Worm (Caenorhabditis elegans) whole organism, L3 larva: ENCODE data around the gene sru-27.

Experiments used
- ZK546.5 ChIP-seq: sonication (generic microtip); optimal IDR thresholded peaks from 2 replicates; lab custom pipeline; 2017; ENCODE audit warnings: missing biosample characterization, missing genetic modification characterization
- aly-2 ChIP-seq: fragments of 150-350 bp; optimal IDR thresholded peaks from 2 replicates; lab custom pipeline; 2014; ENCODE audit warnings: missing biosample characterization, missing genetic modification characterization
- ama-1 ChIP-seq: fragments of 150-350 bp; optimal IDR thresholded peaks from 2 replicates; lab custom pipeline; 2018
- ceh-16 ChIP-seq: sonication (generic microtip); optimal IDR thresholded peaks from 2 replicates; lab custom pipeline; 2017; ENCODE audit warnings: missing biosample characterization, missing genetic modification characterization
- ceh-28 ChIP-seq: fragments of 150-350 bp; optimal IDR thresholded peaks from 2 replicates; lab custom pipeline; 2014; ENCODE audit warnings: missing biosample characterization, missing genetic modification reagents, missing genetic modification characterization
- ceh-82 ChIP-seq: fragments of 150-350 bp; optimal IDR thresholded peaks from 2 replicates; lab custom pipeline; 2014; ENCODE audit warnings: missing biosample characterization, missing genetic modification characterization
- ceh-9 ChIP-seq: sonication (generic microtip); optimal IDR thresholded peaks from 2 replicates; lab custom pipeline; 2018; ENCODE audit warnings: missing biosample characterization, missing genetic modification characterization
- egl-27 ChIP-seq: sonication (generic microtip); optimal IDR thresholded peaks from 4 replicates; lab custom pipeline; 2017; ENCODE audit warnings: missing biosample characterization, missing genetic modification reagents, missing genetic modification characterization
- elt-1 ChIP-seq: fragments of 150-350 bp; optimal IDR thresholded peaks from 2 replicates; lab custom pipeline; 2014; ENCODE audit warnings: missing biosample characterization, missing genetic modification characterization
- elt-2 ChIP-seq: sonication (generic microtip); optimal IDR thresholded peaks from 2 replicates; lab custom pipeline; 2016; ENCODE audit warnings: missing genetic modification reagents, mild to moderate bottlenecking, missing genetic modification characterization, missing compliant biosample characterization
- elt-3 ChIP-seq, 3 experiments: fragments of 150-350 bp in 1 of 3; sonication (generic microtip) in 2 of 3; optimal IDR thresholded peaks; 2 replicates in 2 of 3; 4 replicates in 1 of 3; lab custom pipeline; 2014 to 2017; ENCODE audit warnings: missing biosample characterization in 3 of 3, missing genetic modification characterization in 3 of 3
- eor-1 ChIP-seq, 2 experiments: fragments of 150-350 bp; optimal IDR thresholded peaks; 2 replicates each; lab custom pipeline; 2014 to 2018; ENCODE audit warnings: missing biosample characterization in 2 of 2, missing genetic modification characterization in 2 of 2
- fkh-10 ChIP-seq: sonication (generic microtip); optimal IDR thresholded peaks from 2 replicates; lab custom pipeline; 2017; ENCODE audit warnings: missing biosample characterization, missing genetic modification reagents, missing genetic modification characterization
- fkh-2 ChIP-seq: fragments of 150-350 bp; optimal IDR thresholded peaks from 2 replicates; lab custom pipeline; 2014; ENCODE audit warnings: missing biosample characterization, missing genetic modification reagents, missing genetic modification characterization
- hmg-11 ChIP-seq: sonication (generic microtip); optimal IDR thresholded peaks from 2 replicates; lab custom pipeline; 2016; ENCODE audit warnings: missing genetic modification characterization, missing compliant biosample characterization
- jun-1 ChIP-seq: fragments of 150-350 bp; optimal IDR thresholded peaks from 2 replicates; lab custom pipeline; 2014; ENCODE audit warnings: missing biosample characterization, missing genetic modification reagents, missing genetic modification characterization
- lin-15B ChIP-seq: fragments of 150-350 bp; optimal IDR thresholded peaks from 2 replicates; lab custom pipeline; 2014; ENCODE audit warnings: missing biosample characterization, missing genetic modification characterization
- lin-39 ChIP-seq: fragments of 150-350 bp; optimal IDR thresholded peaks from 2 replicates; lab custom pipeline; 2018; ENCODE audit warnings: missing biosample characterization, missing genetic modification reagents, missing genetic modification characterization
- lsy-12 ChIP-seq: sonication (generic microtip); optimal IDR thresholded peaks from 2 replicates; lab custom pipeline; 2016; ENCODE audit warnings: mild to moderate bottlenecking, missing genetic modification characterization, missing compliant biosample characterization
- mdl-1 ChIP-seq: fragments of 150-350 bp; optimal IDR thresholded peaks from 2 replicates; lab custom pipeline; 2014; ENCODE audit warnings: missing biosample characterization, missing genetic modification characterization
- nhr-11 ChIP-seq: fragments of 150-350 bp; optimal IDR thresholded peaks from 2 replicates; lab custom pipeline; 2014; ENCODE audit warnings: missing biosample characterization, missing genetic modification characterization
- nhr-25 ChIP-seq: sonication (generic microtip); optimal IDR thresholded peaks from 2 replicates; lab custom pipeline; 2017; ENCODE audit warnings: missing biosample characterization, missing genetic modification characterization
- nhr-28 ChIP-seq: fragments of 150-350 bp; optimal IDR thresholded peaks from 2 replicates; lab custom pipeline; 2014; ENCODE audit warnings: missing biosample characterization, missing genetic modification characterization
- nhr-43 ChIP-seq: sonication (generic microtip); optimal IDR thresholded peaks from 2 replicates; lab custom pipeline; 2016; ENCODE audit warnings: mild to moderate bottlenecking, missing genetic modification characterization, missing compliant biosample characterization; ENCODE audit not compliant: poor library complexity, severe bottlenecking
- nhr-76 ChIP-seq: fragments of 150-350 bp; sonication (generic microtip); optimal IDR thresholded peaks from 5 replicates; lab custom pipeline; 2014; ENCODE audit warnings: missing biosample characterization, missing genetic modification characterization
- nhr-77 ChIP-seq: fragments of 150-350 bp; optimal IDR thresholded peaks from 2 replicates; lab custom pipeline; 2014; ENCODE audit warnings: missing biosample characterization, missing genetic modification characterization
- pqm-1 ChIP-seq: fragments of 150-350 bp; optimal IDR thresholded peaks from 2 replicates; lab custom pipeline; 2017; ENCODE audit warnings: missing biosample characterization, missing genetic modification characterization, inconsistent platforms
- sea-2 ChIP-seq: fragments of 150-350 bp; sonication (generic microtip); optimal IDR thresholded peaks from 4 replicates; lab custom pipeline; 2014; ENCODE audit warnings: missing biosample characterization, missing genetic modification reagents, missing genetic modification characterization
- skn-1 ChIP-seq: fragments of 150-350 bp; optimal IDR thresholded peaks from 2 replicates; lab custom pipeline; 2014; ENCODE audit warnings: missing biosample characterization, missing genetic modification characterization
- snpc-4 ChIP-seq: fragments of 150-350 bp; optimal IDR thresholded peaks from 2 replicates; lab custom pipeline; 2014; ENCODE audit warnings: missing biosample characterization, missing genetic modification characterization
- tbx-2 ChIP-seq: sonication (generic microtip); optimal IDR thresholded peaks from 2 replicates; lab custom pipeline; 2016; ENCODE audit warnings: mild to moderate bottlenecking, missing genetic modification characterization, missing compliant biosample characterization
- unc-39 ChIP-seq: sonication (generic microtip); optimal IDR thresholded peaks from 4 replicates; lab custom pipeline; 2017; ENCODE audit warnings: missing biosample characterization, missing genetic modification characterization
- unc-62 ChIP-seq: fragments of 150-350 bp; sonication (generic microtip); optimal IDR thresholded peaks from 4 replicates; lab custom pipeline; 2014; ENCODE audit warnings: missing biosample characterization, missing genetic modification reagents, missing genetic modification characterization
- zag-1 ChIP-seq: fragments of 150-350 bp; optimal IDR thresholded peaks from 2 replicates; lab custom pipeline; 2014; ENCODE audit warnings: missing biosample characterization, missing genetic modification characterization
- ztf-11 ChIP-seq: fragments of 150-350 bp; optimal IDR thresholded peaks from 2 replicates; lab custom pipeline; 2014; ENCODE audit warnings: missing biosample characterization, missing genetic modification characterization
- ztf-4 ChIP-seq: fragments of 150-350 bp; optimal IDR thresholded peaks from 2 replicates; lab custom pipeline; 2014; ENCODE audit warnings: missing biosample characterization, missing genetic modification characterization

The sru-27 gene

ce11 chrV:1532455-1532854 lies 33.2 kb downstream of the sru-27 start:
- no peak for TF ChIP-seq nhr-25 (tag; lab: Kevin White, UChicago)
- TF ChIP-seq lin-15B, result no peak
- no peak for TF ChIP-seq ceh-28 (tag; lab: Kevin White, UChicago)
- no peak for TF ChIP-seq ceh-9 (tag; lab: Kevin White, UChicago)
- TF ChIP-seq nhr-11 (tag; lab: Kevin White, UChicago), result no peak
- TF ChIP-seq elt-1 (tag; lab: Kevin White, UChicago), result no peak
- no peak for TF ChIP-seq nhr-76 (tag; lab: Kevin White, UChicago)
- no peak for TF ChIP-seq ceh-16 (tag; lab: Kevin White, UChicago)
- TF ChIP-seq, all 47 proteins: peak for 0

- TF ChIP-seq nhr-28 (no peak), ZK546.5 (tag; lab: Kevin White, UChicago) (no peak), ztf-4 (no peak), aly-2 (no peak), egl-27 (tag; lab: Kevin White, UChicago) (no peak), nhr-77 (no peak), ceh-9 (tag; lab: Kevin White, UChicago) (no peak), ztf-11 (no peak), eor-1 (tag; optimal IDR thresholded peaks at IDR 0.05; lab: Kevin White, UChicago) (no peak), elt-3 (tag; optimal IDR thresholded peaks at IDR 0.05; lab: Kevin White, UChicago) (no peak)
These were observed 35.1 kb downstream of the sru-27 start, which contains the start of gene trx-5 for ce11 chrV:1534315-1534714. trx-5 (minus strand) TSS chrV:1534415.

ce11 chrV:1536979-1537378 lies 37.7 kb downstream of the sru-27 start, which contains the start of gene K02H11.9:
K02H11.9 (minus strand) TSS chrV:1537079.
- TF ChIP-seq snpc-4 (tag; lab: Kevin White, UChicago) (no peak), hmg-11 (tag; lab: Kevin White, UChicago) (no peak), ZK546.5 (tag; lab: Kevin White, UChicago) (no peak), ceh-28 (tag; lab: Kevin White, UChicago) (no peak), ceh-82 (no peak), fkh-2 (tag; lab: Kevin White, UChicago) (no peak), unc-39 (tag; lab: Kevin White, UChicago) (no peak), elt-3 (tag; optimal IDR thresholded peaks at IDR 0.05; lab: Kevin White, UChicago) (no peak), aly-2 (no peak), nhr-77 (no peak), ztf-11 (no peak), ztf-4 (no peak), elt-2 (no peak), fkh-10 (GFP tag; lab: Kevin White, UChicago) (no peak), lsy-12 (tag; lab: Kevin White, UChicago) (no peak), ceh-9 (tag; lab: Kevin White, UChicago) (no peak), elt-1 (tag; lab: Kevin White, UChicago) (no peak), ama-1 (lab: Kevin White, UChicago) (no peak), lin-39 (tag; lab: Kevin White, UChicago) (no peak), nhr-11 (tag; lab: Kevin White, UChicago) (no peak)

- TF ChIP-seq elt-1 (tag; lab: Kevin White, UChicago) (no peak), hmg-11 (tag; lab: Kevin White, UChicago) (no peak), sea-2 (GFP tag; lab: Kevin White, UChicago) (no peak), ceh-16 (tag; lab: Kevin White, UChicago) (no peak), skn-1 (tag; lab: Kevin White, UChicago) (no peak), nhr-11 (tag; lab: Kevin White, UChicago) (no peak), aly-2 (no peak), lin-15B (no peak), pqm-1 (tag; lab: Kevin White, UChicago) (no peak), unc-62 (GFP tag; lab: Kevin White, UChicago) (no peak), ztf-4 (no peak)
These were observed 39.6 kb downstream of the sru-27 start for ce11 chrV:1538842-1539241.

ce11 chrV:1540249-1540648 lies 41.0 kb downstream of the sru-27 start:
- TF ChIP-seq snpc-4 (tag; lab: Kevin White, UChicago) (no peak), nhr-25 (tag; lab: Kevin White, UChicago) (no peak), sea-2 (GFP tag; lab: Kevin White, UChicago) (no peak), fkh-10 (GFP tag; lab: Kevin White, UChicago) (no peak), egl-27 (tag; lab: Kevin White, UChicago) (no peak), ceh-9 (tag; lab: Kevin White, UChicago) (no peak), ztf-4 (no peak), tbx-2 (tag; lab: Kevin White, UChicago) (no peak), zag-1 (tag; lab: Kevin White, UChicago) (no peak), lsy-12 (tag; lab: Kevin White, UChicago) (no peak), lin-39 (tag; lab: Kevin White, UChicago) (no peak), unc-39 (tag; lab: Kevin White, UChicago) (no peak), ceh-28 (tag; lab: Kevin White, UChicago) (no peak), pqm-1 (tag; lab: Kevin White, UChicago) (no peak), nhr-43 (tag; lab: Kevin White, UChicago) (no peak), aly-2 (no peak), mdl-1 (tag; lab: Kevin White, UChicago) (no peak), jun-1 (tag; lab: Kevin White, UChicago) (no peak)
